Fruit fly (Drosophila melanogaster) whole organism, prepupa: ENCODE results near the gene CecB.

Source experiments
- Blimp-1 ChIP-seq: fragments of 200-800 bp; sonication (Bioruptor generic); optimal IDR thresholded peaks from 3 replicates; lab custom pipeline; 2017; ENCODE audit warnings: missing biosample characterization, missing genetic modification characterization, mild to moderate bottlenecking, moderate library complexity, missing genetic modification reagents
- CG10631 ChIP-seq: fragments of 200-800 bp; sonication (Bioruptor generic); optimal IDR thresholded peaks from 2 replicates; lab custom pipeline; 2016; ENCODE audit warnings: missing biosample characterization, missing genetic modification characterization
- CG10669 ChIP-seq: fragments of 200-800 bp; sonication (Bioruptor generic); optimal IDR thresholded peaks from 3 replicates; lab custom pipeline; 2018; ENCODE audit warnings: missing biosample characterization, mild to moderate bottlenecking, missing genetic modification characterization, moderate library complexity
- CG11902 ChIP-seq: fragments of 200-800 bp; sonication (Bioruptor generic); optimal IDR thresholded peaks from 3 replicates; lab custom pipeline; 2016; ENCODE audit warnings: missing biosample characterization, missing genetic modification characterization
- CG15336 ChIP-seq: fragments of 200-800 bp; sonication (Bioruptor generic); IDR thresholded peaks from 2 replicates; pipeline ENCODE4 v1.3.6; 2022; ENCODE audit warnings: missing biosample characterization, missing genetic modification characterization
- CG1621 ChIP-seq: fragments of 200-800 bp; sonication (Bioruptor generic); optimal IDR thresholded peaks from 3 replicates; lab custom pipeline; 2018; ENCODE audit warnings: missing biosample characterization, mild to moderate bottlenecking, missing genetic modification characterization
- CG16779 ChIP-seq: fragments of 200-800 bp; sonication (Bioruptor generic); optimal IDR thresholded peaks from 3 replicates; lab custom pipeline; 2017; ENCODE audit warnings: missing biosample characterization, mild to moderate bottlenecking, missing genetic modification characterization
- CG3032 ChIP-seq: fragments of 200-800 bp; optimal IDR thresholded peaks from 2 replicates; lab custom pipeline; 2019; ENCODE audit warnings: missing biosample characterization, mild to moderate bottlenecking, missing genetic modification characterization, moderate library complexity
- CG31627 ChIP-seq: fragments of 200-800 bp; sonication (Bioruptor generic); optimal IDR thresholded peaks from 3 replicates; lab custom pipeline; 2016; ENCODE audit warnings: missing biosample characterization, missing genetic modification characterization
- CG32006 ChIP-seq: fragments of 200-800 bp; sonication (Bioruptor generic); optimal IDR thresholded peaks from 3 replicates; lab custom pipeline; 2017; ENCODE audit warnings: missing biosample characterization, mild to moderate bottlenecking, missing genetic modification characterization
- CG34406 ChIP-seq: fragments of 200-800 bp; sonication (Bioruptor generic); optimal IDR thresholded peaks from 3 replicates; lab custom pipeline; 2016; ENCODE audit warnings: missing biosample characterization, missing genetic modification characterization
- CG4318 ChIP-seq: fragments of 200-800 bp; sonication (Bioruptor generic); optimal IDR thresholded peaks from 3 replicates; lab custom pipeline; 2017; ENCODE audit warnings: missing biosample characterization, mild to moderate bottlenecking, missing genetic modification characterization
- CG6163 ChIP-seq: fragments of 200-800 bp; sonication (Bioruptor generic); IDR thresholded peaks from 3 replicates; pipeline ENCODE4 v1.3.6; 2022; ENCODE audit warnings: missing biosample characterization, missing genetic modification characterization
- CG6276 ChIP-seq: fragments of 200-800 bp; sonication (Bioruptor generic); optimal IDR thresholded peaks from 2 replicates; lab custom pipeline; 2017; ENCODE audit warnings: missing biosample characterization, mild to moderate bottlenecking, missing genetic modification characterization
- CG6792 ChIP-seq: fragments of 200-800 bp; sonication (Bioruptor generic); optimal IDR thresholded peaks from 3 replicates; lab custom pipeline; 2016; ENCODE audit warnings: missing biosample characterization, missing genetic modification characterization
- CG6808 ChIP-seq: fragments of 200-800 bp; sonication (Bioruptor generic); optimal IDR thresholded peaks from 3 replicates; lab custom pipeline; 2017; ENCODE audit warnings: missing biosample characterization, missing genetic modification characterization, mild to moderate bottlenecking, moderate library complexity, missing genetic modification reagents
- CG7368 ChIP-seq: fragments of 200-800 bp; sonication (Bioruptor generic); optimal IDR thresholded peaks from 3 replicates; lab custom pipeline; 2016; ENCODE audit warnings: missing biosample characterization, missing genetic modification characterization
- CG8632 ChIP-seq: fragments of 200-800 bp; sonication (Bioruptor generic); optimal IDR thresholded peaks from 3 replicates; lab custom pipeline; 2016; ENCODE audit warnings: missing biosample characterization, missing genetic modification characterization
- CG9139 ChIP-seq: fragments of 200-800 bp; sonication (Bioruptor generic); optimal IDR thresholded peaks from 3 replicates; lab custom pipeline; 2017; ENCODE audit warnings: missing biosample characterization, mild to moderate bottlenecking, missing genetic modification characterization
- Eip78C ChIP-seq: fragments of 200-800 bp; sonication (Bioruptor generic); peaks from one replicate; lab custom pipeline; 2016; ENCODE audit warnings: missing biosample characterization, missing genetic modification characterization
- Eip93F ChIP-seq: fragments of 200-800 bp; sonication (Bioruptor generic); optimal IDR thresholded peaks from 2 replicates; lab custom pipeline; 2016; ENCODE audit warnings: missing biosample characterization, mild to moderate bottlenecking, missing genetic modification characterization
- Ets21C ChIP-seq: fragments of 200-800 bp; sonication (Bioruptor generic); optimal IDR thresholded peaks from 3 replicates; lab custom pipeline; 2016; ENCODE audit warnings: missing biosample characterization, missing genetic modification characterization
- Ets96B ChIP-seq: fragments of 200-800 bp; optimal IDR thresholded peaks from 2 replicates; lab custom pipeline; 2019; ENCODE audit warnings: missing biosample characterization, mild to moderate bottlenecking, missing genetic modification characterization, moderate library complexity
- Gug ChIP-seq: fragments of 200-800 bp; sonication (Bioruptor generic); IDR thresholded peaks from 2 replicates; pipeline ENCODE4 v1.3.6; 2022; ENCODE audit warnings: missing biosample characterization, missing genetic modification characterization
- Hr39 ChIP-seq: fragments of 200-800 bp; sonication (Bioruptor generic); optimal IDR thresholded peaks from 2 replicates; lab custom pipeline; 2016; ENCODE audit warnings: missing biosample characterization, missing genetic modification characterization
- Met ChIP-seq: fragments of 200-800 bp; sonication (Bioruptor generic); optimal IDR thresholded peaks from 3 replicates; lab custom pipeline; 2016; ENCODE audit warnings: missing biosample characterization, missing genetic modification characterization
- OdsH ChIP-seq: fragments of 200-800 bp; sonication (Bioruptor generic); optimal IDR thresholded peaks from 3 replicates; lab custom pipeline; 2016; ENCODE audit warnings: missing biosample characterization, missing genetic modification characterization
- Smox ChIP-seq: fragments of 200-800 bp; sonication (Bioruptor generic); optimal IDR thresholded peaks from 3 replicates; lab custom pipeline; 2016; ENCODE audit warnings: missing biosample characterization, missing genetic modification characterization
- Sox102F ChIP-seq: fragments of 200-800 bp; sonication (Bioruptor generic); optimal IDR thresholded peaks from 2 replicates; lab custom pipeline; 2016; ENCODE audit warnings: missing biosample characterization, mild to moderate bottlenecking, missing genetic modification characterization
- Sox14 ChIP-seq: fragments of 200-800 bp; sonication (Bioruptor generic); optimal IDR thresholded peaks from 3 replicates; lab custom pipeline; 2016; ENCODE audit warnings: missing biosample characterization, missing genetic modification characterization
- cyc ChIP-seq: fragments of 200-800 bp; sonication (Bioruptor generic); optimal IDR thresholded peaks from 3 replicates; lab custom pipeline; 2016; ENCODE audit warnings: missing biosample characterization, missing genetic modification characterization
- dsx ChIP-seq: fragments of 200-800 bp; optimal IDR thresholded peaks from 3 replicates; lab custom pipeline; 2019; ENCODE audit warnings: missing biosample characterization, mild to moderate bottlenecking, missing genetic modification characterization, moderate library complexity; ENCODE audit not compliant: poor library complexity, severe bottlenecking
- eg ChIP-seq: fragments of 200-800 bp; sonication (Bioruptor generic); IDR thresholded peaks from 3 replicates; pipeline ENCODE4 v1.3.6; 2022; ENCODE audit warnings: missing biosample characterization, missing genetic modification characterization
- esn ChIP-seq: fragments of 200-800 bp; sonication (Bioruptor generic); optimal IDR thresholded peaks from 2 replicates; lab custom pipeline; 2016; ENCODE audit warnings: missing biosample characterization, mild to moderate bottlenecking, missing genetic modification characterization, moderate library complexity
- fd59A ChIP-seq: fragments of 200-800 bp; sonication (Bioruptor generic); optimal IDR thresholded peaks from 2 replicates; lab custom pipeline; 2017; ENCODE audit warnings: missing biosample characterization, mild to moderate bottlenecking, missing genetic modification characterization, missing genetic modification reagents
- fd85E ChIP-seq: fragments of 200-800 bp; sonication (Bioruptor generic); optimal IDR thresholded peaks from 3 replicates; lab custom pipeline; 2016; ENCODE audit warnings: missing biosample characterization, missing genetic modification characterization
- fkh ChIP-seq: fragments of 200-800 bp; sonication (Bioruptor generic); optimal IDR thresholded peaks from 3 replicates; lab custom pipeline; 2017; ENCODE audit warnings: missing biosample characterization, mild to moderate bottlenecking, missing genetic modification characterization, moderate library complexity
- lz ChIP-seq: fragments of 200-800 bp; sonication (Bioruptor generic); optimal IDR thresholded peaks from 3 replicates; lab custom pipeline; 2016; ENCODE audit warnings: missing biosample characterization, missing genetic modification characterization
- pdm3 ChIP-seq: fragments of 200-800 bp; sonication (Bioruptor generic); optimal IDR thresholded peaks from 3 replicates; lab custom pipeline; 2016; ENCODE audit warnings: missing biosample characterization, missing genetic modification characterization
- salr ChIP-seq, 2 experiments: fragments of 200-800 bp; sonication (Bioruptor generic); optimal IDR thresholded peaks; 3 replicates each; lab custom pipeline; 2016 to 2018; ENCODE audit warnings: missing biosample characterization in 2 of 2, missing genetic modification characterization in 2 of 2, mild to moderate bottlenecking in 1 of 2
- spab ChIP-seq: fragments of 200-800 bp; sonication (Bioruptor generic); optimal IDR thresholded peaks from 2 replicates; lab custom pipeline; 2017; ENCODE audit warnings: missing biosample characterization, mild to moderate bottlenecking, missing genetic modification characterization, missing genetic modification reagents
- ss ChIP-seq, 2 experiments: fragments of 200-800 bp; sonication (Bioruptor generic); optimal IDR thresholded peaks; 2 replicates in 1 of 2; 3 replicates in 1 of 2; lab custom pipeline; 2017 to 2018; ENCODE audit warnings: mild to moderate bottlenecking in 2 of 2, missing biosample characterization in 2 of 2, missing genetic modification characterization in 2 of 2, moderate library complexity in 1 of 2
- svp ChIP-seq: fragments of 200-800 bp; sonication (Bioruptor generic); peaks from one replicate; lab custom pipeline; 2016; ENCODE audit warnings: missing biosample characterization, missing genetic modification characterization
- topi ChIP-seq: fragments of 200-800 bp; sonication (Bioruptor generic); optimal IDR thresholded peaks from 3 replicates; lab custom pipeline; 2016; ENCODE audit warnings: missing biosample characterization, missing genetic modification characterization
- vri ChIP-seq: fragments of 200-800 bp; sonication (Bioruptor generic); optimal IDR thresholded peaks from 3 replicates; lab custom pipeline; 2016; ENCODE audit warnings: missing biosample characterization, mild to moderate bottlenecking, missing genetic modification characterization

CecB gene

DNA sequence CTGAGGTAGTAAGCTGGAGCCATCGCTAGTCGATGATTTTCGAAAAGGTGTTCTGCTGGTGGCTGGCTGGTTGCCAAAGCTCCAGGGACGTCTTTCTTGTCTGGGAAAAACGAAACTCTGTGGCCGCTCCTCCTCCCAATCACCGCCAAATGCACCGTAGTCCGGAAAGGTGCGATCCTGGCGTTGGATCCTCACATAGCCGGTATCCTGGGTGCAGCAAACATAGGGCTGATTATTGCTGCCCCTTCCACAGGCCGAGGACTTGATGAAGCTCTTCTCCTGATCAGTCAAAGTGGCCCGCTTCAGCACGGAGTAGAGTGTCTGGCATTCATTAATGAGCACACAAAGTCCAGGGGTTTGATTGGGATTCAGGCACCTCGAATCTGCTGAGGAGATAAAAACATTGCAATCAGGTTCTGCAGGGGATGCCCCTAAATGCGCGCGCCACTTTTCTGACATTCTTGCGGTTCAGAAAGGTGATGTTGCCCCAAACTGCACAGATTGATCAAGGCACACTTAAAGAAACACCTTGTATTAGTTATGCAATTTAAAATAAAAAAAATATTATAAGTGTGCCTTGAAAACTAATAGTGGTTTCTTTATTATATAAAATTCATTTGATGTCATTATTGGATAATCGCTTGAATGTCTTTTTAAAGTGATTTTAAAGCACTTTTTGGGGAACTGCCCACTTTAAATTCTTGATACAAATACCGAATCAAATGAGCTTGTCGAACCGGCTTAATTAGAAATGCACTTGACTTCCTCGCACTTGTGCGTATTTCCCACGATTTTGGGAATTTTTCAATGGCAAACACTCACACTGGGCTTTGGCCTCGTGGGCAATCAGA lies 32.4 kb upstream of the CecB start:
- TF ChIP-seq CG32006 (GFP tag; lab: Kevin White, UChicago) = no peak
- peak; percentile 14 for TF ChIP-seq Hr39 (GFP tag; lab: Kevin White, UChicago)
- TF ChIP-seq salr (GFP tag; optimal IDR thresholded peaks at IDR 0.05; lab: Kevin White, UChicago) = no peak
- peak; percentile 23 for TF ChIP-seq Smox (GFP tag; lab: Kevin White, UChicago)
- TF ChIP-seq CG10631 = no peak
- TF ChIP-seq CG1621 (tag; lab: Kevin White, UChicago) = no peak
- no peak for TF ChIP-seq fd59A (GFP tag; lab: Kevin White, UChicago)
- TF ChIP-seq eg (GFP tag; lab: Robert Waterston, UW) = no peak
- peak; percentile 11 for TF ChIP-seq CG8632 (GFP tag; lab: Kevin White, UChicago)
- peak; percentile 41 for TF ChIP-seq topi (GFP tag; lab: Kevin White, UChicago)
- TF ChIP-seq cyc (GFP tag; lab: Kevin White, UChicago) = no peak
- TF ChIP-seq CG6163 (GFP tag; lab: Robert Waterston, UW) = no peak
- TF ChIP-seq CG9139 = no peak
- peak; percentile 9 for TF ChIP-seq spab (GFP tag; lab: Kevin White, UChicago)
- no peak for TF ChIP-seq Ets21C (GFP tag; lab: Kevin White, UChicago)
- TF ChIP-seq CG6792 (GFP tag; lab: Kevin White, UChicago) = no peak
- TF ChIP-seq CG6276 (GFP tag; lab: Kevin White, UChicago) = no peak
- no peak for TF ChIP-seq CG4318 (GFP tag; lab: Kevin White, UChicago)
- TF ChIP-seq dsx (GFP tag; lab: Kevin White, UChicago) = peak; percentile 3
- no peak for TF ChIP-seq pdm3
- no peak for TF ChIP-seq Ets96B (tag; lab: Kevin White, UChicago)
- TF ChIP-seq CG7368 (GFP tag; lab: Kevin White, UChicago) = no peak
- peak; percentile 9 for TF ChIP-seq Sox102F
- TF ChIP-seq Eip78C (GFP tag; lab: Kevin White, UChicago) = peak; percentile 86
- no peak for TF ChIP-seq CG3032
- TF ChIP-seq CG10669 = no peak
- TF ChIP-seq ss (GFP tag; optimal IDR thresholded peaks at IDR 0.05; lab: Kevin White, UChicago) = no peak
- no peak for TF ChIP-seq OdsH
- TF ChIP-seq svp (GFP tag; lab: Kevin White, UChicago) = peak; percentile 80
- TF ChIP-seq CG6808 (GFP tag; lab: Kevin White, UChicago) = no peak
- no peak for TF ChIP-seq Blimp-1 (GFP tag; lab: Kevin White, UChicago)
- TF ChIP-seq CG31627 (GFP tag; lab: Kevin White, UChicago) = peak; percentile 7
- TF ChIP-seq CG15336 (GFP tag; lab: Robert Waterston, UW) = no peak
- TF ChIP-seq Sox14 (GFP tag; lab: Kevin White, UChicago) = peak; percentile 2
- TF ChIP-seq Gug (GFP tag; lab: Robert Waterston, UW) = no peak
- peak; percentile 17 for TF ChIP-seq Met (GFP tag; lab: Kevin White, UChicago)
- TF ChIP-seq esn (GFP tag; lab: Kevin White, UChicago) = peak; percentile 41
- TF ChIP-seq Eip93F (GFP tag; lab: Kevin White, UChicago) = no peak
- no peak for TF ChIP-seq vri
- no peak for TF ChIP-seq CG16779 (tag; lab: Kevin White, UChicago)
- no peak for TF ChIP-seq CG34406 (GFP tag; lab: Kevin White, UChicago)
- TF ChIP-seq CG11902 (GFP tag; lab: Kevin White, UChicago) = no peak
- TF ChIP-seq fd85E (GFP tag; lab: Kevin White, UChicago) = no peak
- no peak for TF ChIP-seq lz (GFP tag; lab: Kevin White, UChicago)
- TF ChIP-seq fkh (GFP tag; lab: Kevin White, UChicago) = no peak
